Fruit fly (Drosophila melanogaster) whole organism, embryonic: Measurements from ENCODE around the gene CG34034.

Experiments
- Atf3 ChIP-seq: fragments of 200-800 bp; sonication (Bioruptor generic); optimal IDR thresholded peaks from 3 replicates; lab custom pipeline; 2016; ENCODE audit warnings: missing biosample characterization, missing genetic modification characterization
- Bteb2 ChIP-seq: fragments of 200-800 bp; sonication (Bioruptor generic); optimal IDR thresholded peaks from 2 replicates; lab custom pipeline; 2016; ENCODE audit warnings: missing biosample characterization, missing genetic modification characterization
- CG10209 ChIP-seq: fragments of 200-800 bp; sonication (Bioruptor generic); optimal IDR thresholded peaks from 3 replicates; lab custom pipeline; 2017; ENCODE audit warnings: missing biosample characterization, mild to moderate bottlenecking, missing genetic modification characterization, missing genetic modification reagents
- CG10366 ChIP-seq: fragments of 200-800 bp; sonication (Bioruptor generic); IDR thresholded peaks from 2 replicates; pipeline ENCODE4 v1.3.6; 2022; ENCODE audit warnings: missing biosample characterization, missing genetic modification characterization
- CG10654 ChIP-seq: fragments of 200-800 bp; sonication (Bioruptor generic); optimal IDR thresholded peaks from 2 replicates; lab custom pipeline; 2016; ENCODE audit warnings: missing biosample characterization, missing genetic modification characterization
- CG12391 ChIP-seq: fragments of 200-800 bp; sonication (Bioruptor generic); optimal IDR thresholded peaks from 3 replicates; lab custom pipeline; 2018; ENCODE audit warnings: missing biosample characterization, mild to moderate bottlenecking, missing genetic modification characterization, moderate library complexity
- CG12744 ChIP-seq: fragments of 200-800 bp; sonication (Bioruptor generic); optimal IDR thresholded peaks from 2 replicates; lab custom pipeline; 2016; ENCODE audit warnings: missing biosample characterization, missing genetic modification characterization
- CG12769 ChIP-seq: fragments of 200-800 bp; sonication (Bioruptor generic); optimal IDR thresholded peaks from 2 replicates; lab custom pipeline; 2019; ENCODE audit warnings: missing biosample characterization, mild to moderate bottlenecking, missing genetic modification characterization, moderate library complexity
- CG13624 ChIP-seq: fragments of 200-800 bp; sonication (Bioruptor generic); optimal IDR thresholded peaks from 2 replicates; lab custom pipeline; 2016; ENCODE audit warnings: missing biosample characterization, missing genetic modification characterization
- CG15011 ChIP-seq: fragments of 200-800 bp; sonication (Bioruptor generic); optimal IDR thresholded peaks from 3 replicates; lab custom pipeline; 2018; ENCODE audit warnings: missing biosample characterization, mild to moderate bottlenecking, missing genetic modification characterization
- CG15514 ChIP-seq: fragments of 200-800 bp; sonication (Bioruptor generic); optimal IDR thresholded peaks from 3 replicates; lab custom pipeline; 2017; ENCODE audit warnings: missing biosample characterization, missing genetic modification characterization, mild to moderate bottlenecking, moderate library complexity, missing genetic modification reagents
- CG18011 ChIP-seq: fragments of 200-800 bp; sonication (Bioruptor generic); optimal IDR thresholded peaks from 2 replicates; lab custom pipeline; 2017; ENCODE audit warnings: missing biosample characterization, missing genetic modification characterization, mild to moderate bottlenecking, moderate library complexity, missing genotype
- CG3995 ChIP-seq: fragments of 200-800 bp; sonication (Bioruptor generic); optimal IDR thresholded peaks from 3 replicates; lab custom pipeline; 2016; ENCODE audit warnings: missing biosample characterization, missing genetic modification characterization
- CG4424 ChIP-seq: fragments of 200-800 bp; sonication (Bioruptor generic); optimal IDR thresholded peaks from 3 replicates; lab custom pipeline; 2016; ENCODE audit warnings: missing biosample characterization, missing genetic modification characterization
- CG6689 ChIP-seq: fragments of 200-800 bp; sonication (Bioruptor generic); IDR thresholded peaks from 2 replicates; pipeline ENCODE4 v1.3.6; 2022; ENCODE audit warnings: missing biosample characterization, missing genetic modification characterization
- CG6813 ChIP-seq: fragments of 200-800 bp; sonication (Bioruptor generic); optimal IDR thresholded peaks from 2 replicates; lab custom pipeline; 2017; ENCODE audit warnings: missing biosample characterization, missing genetic modification characterization, mild to moderate bottlenecking, moderate library complexity, missing genetic modification reagents
- CG7271 ChIP-seq: fragments of 200-800 bp; sonication (Bioruptor generic); optimal IDR thresholded peaks from 2 replicates; lab custom pipeline; 2018; ENCODE audit warnings: missing biosample characterization, mild to moderate bottlenecking, missing genetic modification characterization, moderate library complexity
- CG8281 ChIP-seq: fragments of 200-800 bp; sonication (Bioruptor generic); optimal IDR thresholded peaks from 2 replicates; lab custom pipeline; 2018; ENCODE audit warnings: missing biosample characterization, mild to moderate bottlenecking, missing genetic modification characterization, moderate library complexity
- CG8359 ChIP-seq: fragments of 200-800 bp; sonication (Bioruptor generic); optimal IDR thresholded peaks from 2 replicates; lab custom pipeline; 2017; ENCODE audit warnings: missing biosample characterization, mild to moderate bottlenecking, missing genetic modification characterization, borderline replicate concordance
- CG9817 ChIP-seq: fragments of 200-800 bp; sonication (Bioruptor generic); optimal IDR thresholded peaks from 2 replicates; lab custom pipeline; 2018; ENCODE audit warnings: missing biosample characterization, mild to moderate bottlenecking, missing genetic modification characterization, moderate library complexity
- Chrac-16 ChIP-seq: fragments of 200-800 bp; sonication (Bioruptor generic); optimal IDR thresholded peaks from 3 replicates; lab custom pipeline; 2016; ENCODE audit warnings: missing biosample characterization, missing genetic modification characterization
- CrebB ChIP-seq: fragments of 200-800 bp; sonication (Bioruptor generic); optimal IDR thresholded peaks from 3 replicates; lab custom pipeline; 2018; ENCODE audit warnings: missing biosample characterization, mild to moderate bottlenecking, missing genetic modification characterization
- Eip74EF ChIP-seq, 2 experiments: fragments of 200-800 bp in 1 of 2; fragments of >200 bp in 1 of 2; sonication (Bioruptor generic) in 1 of 2; optimal IDR thresholded peaks; 2 replicates each; lab custom pipeline; 2017 to 2019; ENCODE audit warnings: missing biosample characterization in 2 of 2, missing genetic modification characterization in 2 of 2, mild to moderate bottlenecking in 1 of 2, moderate library complexity in 1 of 2
- Gsc ChIP-seq: fragments of 200-800 bp; sonication (Bioruptor generic); IDR thresholded peaks from 2 replicates; pipeline ENCODE4 v1.3.6; 2022; ENCODE audit warnings: missing biosample characterization, missing genetic modification characterization
- Hmr ChIP-seq: fragments of 200-800 bp; sonication (Bioruptor generic); optimal IDR thresholded peaks from 3 replicates; lab custom pipeline; 2017; ENCODE audit warnings: mild to moderate bottlenecking, missing biosample characterization, missing genetic modification reagents, missing genetic modification characterization
- Hr51 ChIP-seq, 2 experiments: fragments of 200-800 bp; sonication (Bioruptor generic); optimal IDR thresholded peaks; 2 replicates in 1 of 2; 3 replicates in 1 of 2; lab custom pipeline; 2016 to 2018; ENCODE audit warnings: missing biosample characterization in 2 of 2, missing genetic modification characterization in 2 of 2, mild to moderate bottlenecking in 1 of 2, moderate library complexity in 1 of 2
- NC2α ChIP-seq: fragments of 200-800 bp; sonication (Bioruptor generic); optimal IDR thresholded peaks from 2 replicates; lab custom pipeline; 2016; ENCODE audit warnings: missing biosample characterization, missing genetic modification characterization
- Oli ChIP-seq: fragments of 200-800 bp; sonication (Bioruptor generic); optimal IDR thresholded peaks from 2 replicates; lab custom pipeline; 2018; ENCODE audit warnings: missing biosample characterization, mild to moderate bottlenecking, missing genetic modification characterization, moderate library complexity
- TFAM ChIP-seq: fragments of 200-800 bp; sonication (Bioruptor generic); optimal IDR thresholded peaks from 2 replicates; lab custom pipeline; 2017; ENCODE audit warnings: missing biosample characterization, missing genetic modification characterization, inconsistent platforms
- Usf ChIP-seq: fragments of 200-800 bp; sonication (Bioruptor generic); optimal IDR thresholded peaks from 2 replicates; lab custom pipeline; 2017; ENCODE audit warnings: missing genotype, missing biosample characterization, missing genetic modification characterization
- al ChIP-seq: fragments of 200-800 bp; sonication (Bioruptor generic); IDR thresholded peaks from 2 replicates; pipeline ENCODE4 v1.3.6; 2022; ENCODE audit warnings: missing biosample characterization, missing genetic modification characterization
- br ChIP-seq: fragments of >200 bp; optimal IDR thresholded peaks from 2 replicates; lab custom pipeline; 2017
- btn ChIP-seq: fragments of 200-800 bp; sonication (Bioruptor generic); optimal IDR thresholded peaks from 2 replicates; lab custom pipeline; 2016; ENCODE audit warnings: missing biosample characterization, missing genetic modification characterization
- dmrt99B ChIP-seq: fragments of 200-800 bp; sonication (Bioruptor generic); optimal IDR thresholded peaks from 2 replicates; lab custom pipeline; 2018; ENCODE audit warnings: missing biosample characterization, mild to moderate bottlenecking, missing genetic modification characterization, moderate library complexity
- dpn ChIP-seq, 2 experiments: fragments of 200-800 bp; sonication (Bioruptor generic); optimal IDR thresholded peaks; 3 replicates each; lab custom pipeline; 2016; ENCODE audit warnings: missing biosample characterization in 2 of 2, missing genetic modification characterization in 2 of 2
- dysf ChIP-seq: fragments of 200-800 bp; sonication (Bioruptor generic); IDR thresholded peaks from 3 replicates; pipeline ENCODE4 v1.3.6; 2022; ENCODE audit warnings: missing biosample characterization, missing genetic modification characterization
- ems ChIP-seq: fragments of 200-800 bp; sonication (Bioruptor generic); optimal IDR thresholded peaks from 3 replicates; lab custom pipeline; 2016; ENCODE audit warnings: missing biosample characterization, missing genetic modification characterization
- lab ChIP-seq: fragments of 200-800 bp; sonication (Bioruptor generic); optimal IDR thresholded peaks from 3 replicates; lab custom pipeline; 2017; ENCODE audit warnings: missing biosample characterization, missing genetic modification characterization, mild to moderate bottlenecking, moderate library complexity, missing genetic modification reagents
- lilli ChIP-seq: fragments of 200-800 bp; sonication (Bioruptor generic); optimal IDR thresholded peaks from 3 replicates; lab custom pipeline; 2016; ENCODE audit warnings: missing biosample characterization, missing genetic modification characterization
- lmd ChIP-seq: fragments of 200-800 bp; sonication (Bioruptor generic); IDR thresholded peaks from 2 replicates; pipeline ENCODE4 v1.3.6; 2022; ENCODE audit warnings: missing biosample characterization, missing genetic modification characterization
- mam ChIP-seq: fragments of 200-800 bp; sonication (Bioruptor generic); optimal IDR thresholded peaks from 3 replicates; lab custom pipeline; 2016; ENCODE audit warnings: missing biosample characterization, missing genetic modification characterization
- pfk ChIP-seq: fragments of 200-800 bp; sonication (Bioruptor generic); optimal IDR thresholded peaks from 2 replicates; lab custom pipeline; 2018; ENCODE audit warnings: missing biosample characterization, mild to moderate bottlenecking, missing genetic modification characterization, moderate library complexity
- pho ChIP-seq: fragments of 200-800 bp; sonication (Bioruptor generic); optimal IDR thresholded peaks from 2 replicates; lab custom pipeline; 2016; ENCODE audit warnings: missing biosample characterization, missing genetic modification characterization
- phol ChIP-seq: fragments of 200-800 bp; sonication (Bioruptor generic); optimal IDR thresholded peaks from 3 replicates; lab custom pipeline; 2018; ENCODE audit warnings: missing biosample characterization, mild to moderate bottlenecking, missing genetic modification characterization, moderate library complexity
- pnt ChIP-seq: fragments of 200-800 bp; sonication (Bioruptor generic); optimal IDR thresholded peaks from 3 replicates; lab custom pipeline; 2016; ENCODE audit warnings: missing biosample characterization, missing genetic modification characterization
- pum ChIP-seq: fragments of 200-800 bp; sonication (Bioruptor generic); optimal IDR thresholded peaks from 2 replicates; lab custom pipeline; 2016; ENCODE audit warnings: missing biosample characterization, missing genetic modification characterization
- so ChIP-seq: fragments of 200-800 bp; sonication (Bioruptor generic); IDR thresholded peaks from 3 replicates; pipeline ENCODE4 v1.3.6; 2022; ENCODE audit warnings: missing biosample characterization, missing genetic modification characterization
- sug ChIP-seq: fragments of 200-800 bp; optimal IDR thresholded peaks from 2 replicates; lab custom pipeline; 2019; ENCODE audit warnings: missing biosample characterization, mild to moderate bottlenecking, missing genetic modification characterization, moderate library complexity
- tin ChIP-seq: fragments of 200-800 bp; sonication (Bioruptor generic); optimal IDR thresholded peaks from 3 replicates; lab custom pipeline; 2016; ENCODE audit warnings: missing biosample characterization, missing genetic modification characterization
- zf30C ChIP-seq: fragments of 200-800 bp; sonication (Bioruptor generic); optimal IDR thresholded peaks from 3 replicates; lab custom pipeline; 2018; ENCODE audit warnings: missing biosample characterization, mild to moderate bottlenecking, missing genetic modification characterization

Gene CG34034

DNA sequence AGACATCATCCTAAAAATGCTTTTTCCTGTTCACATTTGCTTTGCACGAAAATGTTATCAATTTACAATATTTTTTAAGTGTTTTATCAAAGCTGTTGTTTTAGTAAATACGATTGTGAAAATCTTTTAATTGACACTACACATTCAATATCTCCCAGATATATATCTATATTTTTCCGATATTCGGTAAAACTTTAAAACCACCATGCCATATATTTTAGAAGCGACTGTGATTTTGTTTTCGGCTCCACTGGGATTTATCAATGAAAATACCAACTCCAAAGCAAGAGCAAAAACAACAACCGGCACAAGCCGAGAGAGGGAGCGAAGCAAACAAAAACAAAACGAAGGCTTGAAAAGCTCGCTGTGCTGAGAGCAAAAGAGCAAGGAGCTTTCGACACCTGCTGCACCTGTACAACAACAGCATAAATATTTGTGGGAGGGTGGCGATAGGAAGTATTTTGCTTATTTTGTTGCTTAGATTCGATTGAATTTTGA is 18.9 kb downstream of the CG34034 start (continued):
- TF ChIP-seq CG10209 (GFP tag; lab: Kevin White, UChicago) (peak; percentile 42), CG9817 (tag; lab: Kevin White, UChicago) (peak; percentile 29), al (GFP tag; lab: Robert Waterston, UW) (peak; percentile 46; the same call in 1 of the 2 replicates), Chrac-16 (GFP tag; lab: Kevin White, UChicago) (peak; percentile 24), ems (GFP tag; lab: Kevin White, UChicago) (peak; percentile 43), CG3995 (GFP tag; lab: Kevin White, UChicago) (no peak), pum (no peak), btn (GFP tag; lab: Kevin White, UChicago) (no peak), br (lab: Kevin White, UChicago) (no peak), CrebB (no peak), CG8281 (tag; lab: Kevin White, UChicago) (peak; percentile 11), CG15011 (GFP tag; lab: Kevin White, UChicago) (peak; percentile 6), CG10654 (GFP tag; lab: Kevin White, UChicago) (no peak), CG12391 (tag; lab: Kevin White, UChicago) (peak; percentile 54), CG7271 (tag; lab: Kevin White, UChicago) (no peak), CG8359 (GFP tag; lab: Kevin White, UChicago) (peak; percentile 12), pnt (no peak), phol (peak; percentile 58), lab (GFP tag; lab: Kevin White, UChicago) (peak; percentile 58), pho (GFP tag; lab: Kevin White, UChicago) (peak; percentile 43), lilli (GFP tag; lab: Kevin White, UChicago) (peak; percentile 56), CG10366 (GFP tag; lab: Robert Waterston, UW) (peak; percentile 25; the same call in 1 of the 2 replicates), Eip74EF (GFP tag; optimal IDR thresholded peaks at IDR 0.05; lab: Kevin White, UChicago) (peak in 1 of 2 experiments; percentile 42), CG12744 (GFP tag; lab: Kevin White, UChicago) (peak; percentile 52), CG4424 (GFP tag; lab: Kevin White, UChicago) (peak; percentile 26), Oli (tag; lab: Kevin White, UChicago) (peak; percentile 55), TFAM (GFP tag; lab: Kevin White, UChicago) (no peak), Atf3 (no peak), sug (no peak), CG12769 (tag; lab: Kevin White, UChicago) (no peak), Usf (GFP tag; lab: Kevin White, UChicago) (no peak), Hr51 (GFP tag; optimal IDR thresholded peaks at IDR 0.05; lab: Kevin White, UChicago) (peak in 1 of 2 experiments; percentile 78), so (no peak), dmrt99B (tag; lab: Kevin White, UChicago) (peak; percentile 59), dpn (GFP tag; optimal IDR thresholded peaks at IDR 0.05; lab: Kevin White, UChicago) (peak; percentile 16 to 48), tin (GFP tag; lab: Kevin White, UChicago) (peak; percentile 3), CG18011 (GFP tag; lab: Kevin White, UChicago) (peak; percentile 31), CG6813 (peak; percentile 2), Hmr (GFP tag; lab: Kevin White, UChicago) (peak; percentile 37), Gsc (GFP tag; lab: Robert Waterston, UW) (no peak), CG13624 (GFP tag; lab: Kevin White, UChicago) (peak; percentile 25), zf30C (no peak), pfk (no peak), lmd (GFP tag; lab: Robert Waterston, UW) (peak; percentile 39; the same call in 1 of the 2 replicates), NC2α (GFP tag; lab: Kevin White, UChicago) (no peak), CG15514 (GFP tag; lab: Kevin White, UChicago) (peak; percentile 19), Bteb2 (GFP tag; lab: Kevin White, UChicago) (peak; percentile 33), dysf (peak; percentile 45; the same call in 1 of the 3 replicates), mam (GFP tag; lab: Kevin White, UChicago) (peak; percentile 41), CG6689 (peak; percentile 43)
